Worm (Caenorhabditis elegans) whole organism, L3 larva: Measurements from ENCODE around the gene rbm-17.

ENCODE experiments used
- ZK546.5 ChIP-seq: sonication (generic microtip); optimal IDR thresholded peaks from 2 replicates; lab custom pipeline; 2017; ENCODE audit warnings: missing biosample characterization, missing genetic modification characterization
- aly-2 ChIP-seq: fragments of 150-350 bp; optimal IDR thresholded peaks from 2 replicates; lab custom pipeline; 2014; ENCODE audit warnings: missing biosample characterization, missing genetic modification characterization
- ama-1 ChIP-seq: fragments of 150-350 bp; optimal IDR thresholded peaks from 2 replicates; lab custom pipeline; 2018
- ceh-16 ChIP-seq: sonication (generic microtip); optimal IDR thresholded peaks from 2 replicates; lab custom pipeline; 2017; ENCODE audit warnings: missing biosample characterization, missing genetic modification characterization
- ceh-28 ChIP-seq: fragments of 150-350 bp; optimal IDR thresholded peaks from 2 replicates; lab custom pipeline; 2014; ENCODE audit warnings: missing biosample characterization, missing genetic modification reagents, missing genetic modification characterization
- ceh-82 ChIP-seq: fragments of 150-350 bp; optimal IDR thresholded peaks from 2 replicates; lab custom pipeline; 2014; ENCODE audit warnings: missing biosample characterization, missing genetic modification characterization
- daf-12 ChIP-seq: fragments of 150-350 bp; optimal IDR thresholded peaks from 2 replicates; lab custom pipeline; 2014; ENCODE audit warnings: missing biosample characterization, missing genetic modification reagents, missing genetic modification characterization
- egl-27 ChIP-seq: sonication (generic microtip); optimal IDR thresholded peaks from 4 replicates; lab custom pipeline; 2017; ENCODE audit warnings: missing biosample characterization, missing genetic modification reagents, missing genetic modification characterization
- elt-1 ChIP-seq: fragments of 150-350 bp; optimal IDR thresholded peaks from 2 replicates; lab custom pipeline; 2014; ENCODE audit warnings: missing biosample characterization, missing genetic modification characterization
- elt-2 ChIP-seq: sonication (generic microtip); optimal IDR thresholded peaks from 2 replicates; lab custom pipeline; 2016; ENCODE audit warnings: missing genetic modification reagents, mild to moderate bottlenecking, missing genetic modification characterization, missing compliant biosample characterization
- eor-1 ChIP-seq, 2 experiments: fragments of 150-350 bp; optimal IDR thresholded peaks; 2 replicates each; lab custom pipeline; 2014 to 2018; ENCODE audit warnings: missing biosample characterization in 2 of 2, missing genetic modification characterization in 2 of 2
- fkh-10 ChIP-seq: sonication (generic microtip); optimal IDR thresholded peaks from 2 replicates; lab custom pipeline; 2017; ENCODE audit warnings: missing biosample characterization, missing genetic modification reagents, missing genetic modification characterization
- jun-1 ChIP-seq: fragments of 150-350 bp; optimal IDR thresholded peaks from 2 replicates; lab custom pipeline; 2014; ENCODE audit warnings: missing biosample characterization, missing genetic modification reagents, missing genetic modification characterization
- lin-15B ChIP-seq: fragments of 150-350 bp; optimal IDR thresholded peaks from 2 replicates; lab custom pipeline; 2014; ENCODE audit warnings: missing biosample characterization, missing genetic modification characterization
- lsy-12 ChIP-seq: sonication (generic microtip); optimal IDR thresholded peaks from 2 replicates; lab custom pipeline; 2016; ENCODE audit warnings: mild to moderate bottlenecking, missing genetic modification characterization, missing compliant biosample characterization
- mdl-1 ChIP-seq: fragments of 150-350 bp; optimal IDR thresholded peaks from 2 replicates; lab custom pipeline; 2014; ENCODE audit warnings: missing biosample characterization, missing genetic modification characterization
- mml-1 ChIP-seq: fragments of 150-350 bp; sonication (generic microtip); optimal IDR thresholded peaks from 3 replicates; lab custom pipeline; 2014; ENCODE audit warnings: missing biosample characterization, missing genetic modification characterization
- nfya-1 ChIP-seq: sonication (generic microtip); optimal IDR thresholded peaks from 2 replicates; lab custom pipeline; 2017; ENCODE audit warnings: missing genetic modification characterization, mild to moderate bottlenecking, missing compliant biosample characterization, antibody characterized with exemption, moderate library complexity; ENCODE audit not compliant: insufficient read depth
- nhr-12 ChIP-seq: fragments of 150-350 bp; optimal IDR thresholded peaks from 2 replicates; lab custom pipeline; 2014; ENCODE audit warnings: missing biosample characterization, missing genetic modification characterization
- nhr-23 ChIP-seq: fragments of 150-350 bp; optimal IDR thresholded peaks from 2 replicates; lab custom pipeline; 2014; ENCODE audit warnings: missing biosample characterization, missing genetic modification reagents, missing genetic modification characterization
- nhr-237 ChIP-seq: fragments of 150-350 bp; optimal IDR thresholded peaks from 2 replicates; lab custom pipeline; 2014; ENCODE audit warnings: missing biosample characterization, missing genetic modification characterization
- nhr-25 ChIP-seq: sonication (generic microtip); optimal IDR thresholded peaks from 2 replicates; lab custom pipeline; 2017; ENCODE audit warnings: missing biosample characterization, missing genetic modification characterization
- nhr-28 ChIP-seq: fragments of 150-350 bp; optimal IDR thresholded peaks from 2 replicates; lab custom pipeline; 2014; ENCODE audit warnings: missing biosample characterization, missing genetic modification characterization
- nhr-43 ChIP-seq: sonication (generic microtip); optimal IDR thresholded peaks from 2 replicates; lab custom pipeline; 2016; ENCODE audit warnings: mild to moderate bottlenecking, missing genetic modification characterization, missing compliant biosample characterization; ENCODE audit not compliant: poor library complexity, severe bottlenecking
- nhr-67 ChIP-seq: fragments of 150-350 bp; optimal IDR thresholded peaks from 2 replicates; lab custom pipeline; 2014; ENCODE audit warnings: missing biosample characterization, missing genetic modification characterization
- nhr-76 ChIP-seq: fragments of 150-350 bp; sonication (generic microtip); optimal IDR thresholded peaks from 5 replicates; lab custom pipeline; 2014; ENCODE audit warnings: missing biosample characterization, missing genetic modification characterization
- nhr-77 ChIP-seq: fragments of 150-350 bp; optimal IDR thresholded peaks from 2 replicates; lab custom pipeline; 2014; ENCODE audit warnings: missing biosample characterization, missing genetic modification characterization
- pha-4 ChIP-seq: fragments of 150-350 bp; optimal IDR thresholded peaks from 2 replicates; lab custom pipeline; 2014; ENCODE audit warnings: missing biosample characterization, missing genetic modification reagents, missing genetic modification characterization
- pqm-1 ChIP-seq: fragments of 150-350 bp; optimal IDR thresholded peaks from 2 replicates; lab custom pipeline; 2017; ENCODE audit warnings: missing biosample characterization, missing genetic modification characterization, inconsistent platforms
- snpc-4 ChIP-seq: fragments of 150-350 bp; optimal IDR thresholded peaks from 2 replicates; lab custom pipeline; 2014; ENCODE audit warnings: missing biosample characterization, missing genetic modification characterization
- tbx-2 ChIP-seq: sonication (generic microtip); optimal IDR thresholded peaks from 2 replicates; lab custom pipeline; 2016; ENCODE audit warnings: mild to moderate bottlenecking, missing genetic modification characterization, missing compliant biosample characterization
- unc-39 ChIP-seq: sonication (generic microtip); optimal IDR thresholded peaks from 4 replicates; lab custom pipeline; 2017; ENCODE audit warnings: missing biosample characterization, missing genetic modification characterization
- unc-62 ChIP-seq: fragments of 150-350 bp; sonication (generic microtip); optimal IDR thresholded peaks from 4 replicates; lab custom pipeline; 2014; ENCODE audit warnings: missing biosample characterization, missing genetic modification reagents, missing genetic modification characterization
- ztf-4 ChIP-seq: fragments of 150-350 bp; optimal IDR thresholded peaks from 2 replicates; lab custom pipeline; 2014; ENCODE audit warnings: missing biosample characterization, missing genetic modification characterization

Gene rbm-17

DNA sequence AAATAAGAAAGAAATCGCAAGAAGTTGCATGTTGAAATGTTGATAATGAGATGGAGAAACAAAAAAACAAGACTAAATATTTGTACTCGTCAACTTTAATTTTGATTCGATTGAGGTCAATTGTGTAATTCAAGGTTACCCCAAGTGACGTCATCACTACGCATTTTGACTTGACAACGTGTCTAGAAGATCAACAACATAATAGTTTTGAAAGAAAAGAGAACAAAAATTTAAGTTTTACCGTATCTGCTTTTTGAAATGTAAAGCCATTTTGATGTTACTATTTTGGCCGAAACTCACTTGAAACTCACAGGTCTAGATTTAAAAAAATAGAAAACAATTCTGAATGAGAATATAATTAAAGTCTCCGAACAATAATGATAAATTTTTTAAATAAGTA lies 17.2 kb upstream of the rbm-17 start, which contains the start of gene dsl-5:
TSS of gene dsl-5 (minus strand) at position 101 of the 400 bp plus-strand sequence.
- peak; percentile 12 for TF ChIP-seq nhr-25
- no peak for TF ChIP-seq ceh-28 (tag; lab: Kevin White, UChicago)

DNA sequence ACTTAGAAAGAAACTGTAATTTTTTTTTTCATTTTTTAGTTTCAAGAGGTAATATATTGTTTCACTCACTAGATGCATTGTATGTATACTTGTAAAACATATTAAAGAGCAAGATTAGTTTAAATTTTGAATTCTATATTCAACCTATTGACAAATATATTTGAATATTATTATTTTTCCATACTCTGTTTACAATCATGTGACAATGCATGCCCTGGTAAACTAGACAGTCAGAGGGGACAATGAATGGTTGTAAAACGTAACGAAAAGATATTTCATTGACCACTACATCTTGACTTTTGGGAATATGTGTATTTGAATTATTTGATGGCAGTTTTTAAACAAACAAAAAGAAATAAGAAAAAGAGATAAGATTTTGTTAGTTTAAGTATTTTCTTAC lies 15.8 kb upstream of the rbm-17 start:
- TF ChIP-seq ama-1 (lab: Kevin White, UChicago): no peak
- TF ChIP-seq eor-1 (tag; optimal IDR thresholded peaks at IDR 0.05; lab: Kevin White, UChicago): no peak
- peak; percentile 36 for TF ChIP-seq pha-4 (tag; lab: Kevin White, UChicago)

DNA sequence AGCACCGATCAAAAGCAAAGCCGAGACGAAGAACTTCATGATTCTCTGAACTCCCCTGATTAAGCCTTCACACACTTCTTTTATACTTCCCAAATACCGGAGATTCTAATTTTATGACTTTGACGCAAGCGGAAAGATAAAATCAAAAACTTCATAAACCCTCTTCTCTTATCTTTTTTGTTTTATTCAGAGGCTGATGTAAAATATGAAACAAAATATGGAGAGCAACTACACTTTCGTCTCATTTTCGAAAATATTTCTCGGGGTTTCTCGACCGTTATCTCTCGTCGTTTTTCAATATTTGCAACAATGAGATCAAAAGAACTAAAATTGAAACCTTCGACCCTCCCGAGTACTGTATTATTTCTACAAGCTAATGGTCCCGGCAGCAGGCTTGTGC lies 15.1 kb upstream of the rbm-17 start, which contains the start of gene lys-4:
TSS of gene lys-4 (minus strand) at position 115 of the 400 bp plus-strand sequence.
- TF ChIP-seq lsy-12 (tag; lab: Kevin White, UChicago) (no peak), elt-2 (peak; percentile 82), pqm-1 (peak; percentile 75)

DNA sequence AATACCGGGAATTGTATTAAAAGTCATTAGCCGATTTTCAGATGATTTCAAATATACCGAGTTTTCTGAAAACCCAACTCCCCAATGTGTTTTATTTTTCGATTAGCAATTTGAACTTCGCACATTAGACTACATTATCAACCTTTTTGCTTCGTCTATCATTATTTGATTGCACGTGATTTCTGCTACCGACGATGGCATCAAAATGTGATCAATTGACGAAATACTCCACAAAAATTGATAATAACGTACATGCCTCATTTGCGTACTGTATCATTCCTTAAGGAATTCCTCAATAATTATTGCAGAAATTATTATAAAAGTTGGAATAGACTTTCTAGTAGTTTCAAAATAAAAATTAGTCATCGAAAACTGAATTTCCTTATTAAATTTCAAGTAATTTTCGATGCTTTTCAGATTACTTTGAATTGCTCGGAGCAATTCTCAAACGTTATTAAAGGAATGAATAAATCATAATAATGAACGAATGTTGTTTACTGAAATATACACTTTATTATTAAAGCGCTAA lies 14.3 kb upstream of the rbm-17 start:
- TF ChIP-seq pha-4 (tag; lab: Kevin White, UChicago): peak; percentile 13
- no peak for TF ChIP-seq snpc-4 (tag; lab: Kevin White, UChicago)
- TF ChIP-seq pqm-1: peak; percentile 74
- TF ChIP-seq nhr-77: no peak
- TF ChIP-seq unc-62 (GFP tag; lab: Kevin White, UChicago): no peak
- TF ChIP-seq nhr-12 (tag; lab: Kevin White, UChicago): no peak
- TF ChIP-seq nhr-23 (tag; lab: Kevin White, UChicago): no peak
- peak; percentile 77 for TF ChIP-seq elt-2
- TF ChIP-seq jun-1 (tag; lab: Kevin White, UChicago): no peak
- no peak for TF ChIP-seq tbx-2 (tag; lab: Kevin White, UChicago)

DNA sequence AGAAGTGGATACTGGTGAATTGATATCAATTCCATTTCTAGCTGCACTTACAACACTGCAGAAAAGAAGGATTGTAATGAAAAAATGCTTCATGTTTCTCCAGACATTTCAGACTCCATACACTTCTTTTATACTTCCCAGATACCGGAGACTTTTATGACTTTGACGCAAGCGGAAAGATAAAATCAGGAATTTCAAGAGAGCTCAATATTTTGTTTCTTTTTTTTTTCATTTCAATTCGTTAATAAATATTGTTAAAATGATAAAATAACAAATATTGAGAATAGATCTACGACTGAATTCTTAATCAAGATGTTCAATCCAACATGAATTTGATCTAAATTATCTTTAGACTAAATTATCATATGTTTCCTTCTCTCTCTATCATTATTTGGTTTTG lies 12.6 kb upstream of the rbm-17 start, which contains the start of gene lys-5:
TSS of gene lys-5 (minus strand) at position 101 of the 400 bp plus-strand sequence.
- TF ChIP-seq nhr-76 (tag; lab: Kevin White, UChicago): no peak
- no peak for TF ChIP-seq egl-27 (tag; lab: Kevin White, UChicago)
- no peak for TF ChIP-seq nhr-12 (tag; lab: Kevin White, UChicago)
- no peak for TF ChIP-seq ceh-82 (tag; lab: Kevin White, UChicago)
- peak; percentile 7 for TF ChIP-seq elt-2
- no peak for TF ChIP-seq tbx-2 (tag; lab: Kevin White, UChicago)
- TF ChIP-seq ceh-16 (tag; lab: Kevin White, UChicago): no peak
- TF ChIP-seq snpc-4 (tag; lab: Kevin White, UChicago): no peak

DNA sequence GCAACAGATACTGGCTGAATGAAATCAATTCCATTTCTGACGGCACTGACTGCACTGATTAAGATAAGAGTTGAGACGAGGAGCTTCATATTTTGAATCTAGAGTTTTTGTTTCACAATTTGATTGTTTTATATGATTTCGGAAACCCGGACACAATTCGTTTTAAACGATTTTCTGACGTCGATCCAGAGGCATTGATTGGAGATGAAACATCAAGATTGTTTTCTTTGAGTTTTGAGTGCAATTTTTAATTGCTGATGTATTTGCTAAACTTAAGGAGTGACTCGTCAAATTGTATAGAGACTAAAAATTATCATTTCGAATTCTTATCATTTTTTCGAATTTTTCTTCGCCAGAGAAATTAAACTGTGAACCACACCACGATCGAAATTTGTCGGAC lies 10.3 kb upstream of the rbm-17 start, which contains the start of gene lys-6:
TSS of gene lys-6 (minus strand) at position 101 of the 400 bp plus-strand sequence.
- no peak for TF ChIP-seq lin-15B
- TF ChIP-seq daf-12 (tag; lab: Kevin White, UChicago): no peak
- no peak for TF ChIP-seq nhr-237
- TF ChIP-seq mml-1 (tag; lab: Kevin White, UChicago): no peak
- no peak for TF ChIP-seq nhr-12 (tag; lab: Kevin White, UChicago)
- no peak for TF ChIP-seq elt-1 (tag; lab: Kevin White, UChicago)
- no peak for TF ChIP-seq ZK546.5 (tag; lab: Kevin White, UChicago)
- TF ChIP-seq pqm-1: peak; percentile 29
- TF ChIP-seq eor-1 (tag; optimal IDR thresholded peaks at IDR 0.05; lab: Kevin White, UChicago): no peak
- TF ChIP-seq mdl-1 (tag; lab: Kevin White, UChicago): no peak
- no peak for TF ChIP-seq nhr-67
- no peak for TF ChIP-seq nhr-43 (tag; lab: Kevin White, UChicago)
- no peak for TF ChIP-seq lsy-12 (tag; lab: Kevin White, UChicago)
- peak; percentile 7 for TF ChIP-seq elt-2
- TF ChIP-seq, all 47 proteins: peak for 2

DNA sequence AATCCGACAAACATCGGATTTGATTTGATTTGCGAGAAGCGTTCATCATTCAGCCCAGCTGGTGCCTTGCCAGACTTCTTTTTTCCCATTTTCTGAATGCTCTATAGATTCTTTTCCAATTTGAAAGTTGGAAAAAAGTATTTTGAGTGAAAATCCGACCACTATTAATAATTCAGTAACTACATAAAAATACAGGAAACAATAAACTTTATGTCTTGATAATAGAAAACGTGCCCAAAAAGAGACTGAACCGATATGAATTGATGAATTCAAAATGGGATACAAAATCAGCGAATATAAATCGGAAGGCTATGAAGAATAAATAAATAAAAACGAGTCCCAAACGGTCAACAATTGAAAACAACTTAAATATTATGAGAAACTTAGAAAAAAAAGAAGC lies 6.4 kb upstream of the rbm-17 start, which contains the start of gene F58B3.4:
TSS of gene F58B3.4 (minus strand) at position 101 of the 400 bp plus-strand sequence.
- no peak for TF ChIP-seq ceh-28 (tag; lab: Kevin White, UChicago)
- no peak for TF ChIP-seq ztf-4 (tag; lab: Kevin White, UChicago)
- no peak for TF ChIP-seq nhr-28 (tag; lab: Kevin White, UChicago)
- no peak for TF ChIP-seq nhr-25
- TF ChIP-seq aly-2: no peak
- TF ChIP-seq fkh-10 (GFP tag; lab: Kevin White, UChicago): no peak
- TF ChIP-seq unc-39 (tag; lab: Kevin White, UChicago): no peak
- TF ChIP-seq mdl-1 (tag; lab: Kevin White, UChicago): no peak
- no peak for TF ChIP-seq nfya-1 (tag; lab: Kevin White, UChicago)
- TF ChIP-seq, all 47 proteins: peak for 0
